Worm (Caenorhabditis elegans): ENCODE data around the gene cisd-3.1.

DNA sequence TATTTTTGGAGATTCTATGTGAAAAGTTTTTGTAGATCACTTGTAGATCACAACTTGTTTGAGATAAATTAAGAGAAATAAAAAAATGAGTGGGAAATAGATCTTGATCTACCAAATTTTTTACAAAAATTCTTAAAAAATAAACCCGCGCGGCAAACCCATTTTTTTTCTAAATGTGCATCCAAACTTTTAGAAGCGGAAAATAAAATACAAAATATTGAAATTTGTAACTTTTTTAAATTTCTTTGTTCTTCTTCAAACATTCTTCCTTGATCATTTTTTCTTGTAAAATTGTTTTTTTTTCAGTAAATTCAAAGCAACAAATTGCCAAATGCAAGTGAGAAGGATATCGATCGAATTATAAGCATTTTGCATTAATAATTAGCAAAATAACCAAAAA, 22.6 kb upstream of the cisd-3.1 start, which contains the start of gene cdh-4:
- TF ChIP-seq W03F9.2 (tag; optimal IDR thresholded peaks at IDR 0.05) (no peak), him-1 (tag; optimal IDR thresholded peaks at IDR 0.05) (no peak)
